Worm (Caenorhabditis elegans) whole organism, mixed stage, embryonic: ENCODE data around the gene C15H9.11.

ENCODE experiments used
- M03D4.4 ChIP-seq: sonication (generic microtip); optimal IDR thresholded peaks from 2 replicates; lab custom pipeline; 2017; ENCODE audit warnings: mild to moderate bottlenecking, missing genetic modification characterization, missing compliant biosample characterization
- bed-3 ChIP-seq: fragments of 200-800 bp; sonication (Bioruptor generic); optimal IDR thresholded peaks from 3 replicates; lab custom pipeline; 2018; ENCODE audit warnings: mild to moderate bottlenecking, missing genetic modification characterization, moderate library complexity, missing compliant biosample characterization
- blmp-1 ChIP-seq: fragments of 150-350 bp; optimal IDR thresholded peaks from 2 replicates; lab custom pipeline; 2014; ENCODE audit warnings: missing biosample characterization, missing genetic modification characterization
- ceh-43 ChIP-seq: fragments of 200-800 bp; sonication (Bioruptor generic); optimal IDR thresholded peaks from 2 replicates; lab custom pipeline; 2018; ENCODE audit warnings: mild to moderate bottlenecking, missing genetic modification characterization, moderate library complexity, missing compliant biosample characterization
- ceh-83 ChIP-seq: fragments of 200-800 bp; sonication (Bioruptor generic); optimal IDR thresholded peaks from 2 replicates; lab custom pipeline; 2018; ENCODE audit warnings: mild to moderate bottlenecking, missing genetic modification characterization, missing compliant biosample characterization
- ces-1 ChIP-seq: fragments of 150-350 bp; optimal IDR thresholded peaks from 2 replicates; lab custom pipeline; 2014; ENCODE audit warnings: missing biosample characterization, missing genetic modification reagents, missing genetic modification characterization
- cnd-1 ChIP-seq: fragments of 200-800 bp; sonication (Bioruptor generic); optimal IDR thresholded peaks from 2 replicates; lab custom pipeline; 2018; ENCODE audit warnings: mild to moderate bottlenecking, missing genetic modification characterization, missing compliant biosample characterization
- drap-1 ChIP-seq: fragments of 200-800 bp; sonication (Bioruptor generic); optimal IDR thresholded peaks from 3 replicates; lab custom pipeline; 2018; ENCODE audit warnings: mild to moderate bottlenecking, missing genetic modification characterization, missing compliant biosample characterization
- elt-1 ChIP-seq: sonication (generic microtip); optimal IDR thresholded peaks from 2 replicates; lab custom pipeline; 2017; ENCODE audit warnings: missing genetic modification characterization, mild to moderate bottlenecking, missing compliant biosample characterization, antibody characterized with exemption, moderate library complexity, borderline replicate concordance; ENCODE audit not compliant: insufficient read depth
- elt-3 ChIP-seq: fragments of 150-350 bp; optimal IDR thresholded peaks from 2 replicates; lab custom pipeline; 2014; ENCODE audit warnings: missing biosample characterization, missing genetic modification characterization
- flh-1 ChIP-seq: fragments of 200-800 bp; sonication (Bioruptor generic); optimal IDR thresholded peaks from 2 replicates; lab custom pipeline; 2018; ENCODE audit warnings: mild to moderate bottlenecking, missing genetic modification characterization, moderate library complexity, missing compliant biosample characterization
- ham-2 ChIP-seq: fragments of 200-800 bp; sonication (Bioruptor generic); optimal IDR thresholded peaks from 2 replicates; lab custom pipeline; 2018; ENCODE audit warnings: mild to moderate bottlenecking, missing genetic modification characterization, missing compliant biosample characterization
- hlh-1 ChIP-seq: fragments of 150-350 bp; optimal IDR thresholded peaks from 2 replicates; lab custom pipeline; 2014; ENCODE audit warnings: missing biosample characterization, missing genetic modification reagents, missing genetic modification characterization
- lin-13 ChIP-seq: fragments of 150-350 bp; optimal IDR thresholded peaks from 2 replicates; lab custom pipeline; 2014; ENCODE audit warnings: missing biosample characterization, missing genetic modification characterization
- lin-32 ChIP-seq: fragments of 200-800 bp; sonication (Bioruptor generic); optimal IDR thresholded peaks from 2 replicates; lab custom pipeline; 2018; ENCODE audit warnings: mild to moderate bottlenecking, missing genetic modification characterization, missing compliant biosample characterization
- lsy-2 ChIP-seq: fragments of 150-350 bp; optimal IDR thresholded peaks from 2 replicates; lab custom pipeline; 2014; ENCODE audit warnings: missing biosample characterization, missing genetic modification characterization
- mab-5 ChIP-seq: fragments of 150-350 bp; optimal IDR thresholded peaks from 2 replicates; lab custom pipeline; 2014; ENCODE audit warnings: missing biosample characterization, missing genetic modification characterization
- mep-1 ChIP-seq: fragments of 150-350 bp; optimal IDR thresholded peaks from 2 replicates; lab custom pipeline; 2017; ENCODE audit warnings: missing biosample characterization, missing genetic modification reagents, missing genetic modification characterization, inconsistent platforms
- mls-2 ChIP-seq: sonication (generic microtip); optimal IDR thresholded peaks from 2 replicates; lab custom pipeline; 2016; ENCODE audit warnings: mild to moderate bottlenecking, missing genetic modification characterization, moderate library complexity, missing compliant biosample characterization
- nhr-12 ChIP-seq: fragments of 150-350 bp; optimal IDR thresholded peaks from 2 replicates; lab custom pipeline; 2014; ENCODE audit warnings: missing biosample characterization, missing genetic modification characterization
- nhr-2 ChIP-seq: fragments of 150-350 bp; optimal IDR thresholded peaks from 2 replicates; lab custom pipeline; 2014; ENCODE audit warnings: missing biosample characterization, missing genetic modification characterization
- nhr-28 ChIP-seq: fragments of 150-350 bp; optimal IDR thresholded peaks from 2 replicates; lab custom pipeline; 2014; ENCODE audit warnings: missing biosample characterization, missing genetic modification characterization
- nhr-76 ChIP-seq: sonication (generic microtip); optimal IDR thresholded peaks from 2 replicates; lab custom pipeline; 2017; ENCODE audit warnings: missing biosample characterization, missing genetic modification characterization
- pha-4 ChIP-seq: fragments of 150-350 bp; optimal IDR thresholded peaks from 2 replicates; lab custom pipeline; 2018; ENCODE audit warnings: missing biosample characterization, missing genetic modification reagents, missing genetic modification characterization
- sem-2 ChIP-seq: fragments of 200-800 bp; sonication (Bioruptor generic); optimal IDR thresholded peaks from 2 replicates; lab custom pipeline; 2018; ENCODE audit warnings: mild to moderate bottlenecking, missing genetic modification characterization, missing compliant biosample characterization
- snpc-4 ChIP-seq: fragments of 150-350 bp; optimal IDR thresholded peaks from 2 replicates; lab custom pipeline; 2014; ENCODE audit warnings: missing biosample characterization, missing genetic modification characterization
- sptf-1 ChIP-seq: sonication (generic microtip); optimal IDR thresholded peaks from 2 replicates; lab custom pipeline; 2017; ENCODE audit warnings: mild to moderate bottlenecking, missing genetic modification characterization, moderate library complexity, missing compliant biosample characterization
- tbx-8 ChIP-seq: fragments of 200-800 bp; sonication (Bioruptor generic); optimal IDR thresholded peaks from 2 replicates; lab custom pipeline; 2018; ENCODE audit warnings: mild to moderate bottlenecking, missing genetic modification characterization, moderate library complexity, missing compliant biosample characterization
- unc-120 ChIP-seq: sonication (generic microtip); optimal IDR thresholded peaks from 2 replicates; lab custom pipeline; 2017; ENCODE audit warnings: missing genetic modification characterization, missing compliant biosample characterization; ENCODE audit not compliant: poor library complexity, severe bottlenecking
- unc-62 ChIP-seq: fragments of 150-350 bp; optimal IDR thresholded peaks from 2 replicates; lab custom pipeline; 2014; ENCODE audit warnings: missing biosample characterization, missing genetic modification reagents, missing genetic modification characterization
- zip-8 ChIP-seq: fragments of 150-350 bp; optimal IDR thresholded peaks from 2 replicates; lab custom pipeline; 2014; ENCODE audit warnings: missing biosample characterization, missing genetic modification characterization
- ztf-11 ChIP-seq: fragments of 150-350 bp; optimal IDR thresholded peaks from 2 replicates; lab custom pipeline; 2014; ENCODE audit warnings: missing biosample characterization, missing genetic modification characterization

Gene C15H9.11

ce11 chrX:6112817-6113216 is 9.6 kb upstream of the C15H9.11 start, which contains the start of gene prx-3:
TSS of gene prx-3 (minus strand) at chrX:6112917.
- TF ChIP-seq drap-1 (GFP tag; lab: Kevin White, UChicago), result no peak
- no peak for TF ChIP-seq ces-1 (GFP tag; lab: Kevin White, UChicago)
- no peak for TF ChIP-seq mls-2
- no peak for TF ChIP-seq sem-2 (GFP tag; lab: Kevin White, UChicago)
- no peak for TF ChIP-seq snpc-4 (tag; lab: Kevin White, UChicago)
- TF ChIP-seq elt-1 (tag; lab: Kevin White, UChicago), result no peak
- no peak for TF ChIP-seq nhr-12
- no peak for TF ChIP-seq tbx-8 (GFP tag; lab: Kevin White, UChicago)
- no peak for TF ChIP-seq mep-1 (tag; lab: Kevin White, UChicago)
- TF ChIP-seq unc-120 (tag; lab: Kevin White, UChicago), result no peak
- no peak for TF ChIP-seq mab-5 (tag; lab: Kevin White, UChicago)
- TF ChIP-seq ceh-83 (GFP tag; lab: Kevin White, UChicago), result no peak
- TF ChIP-seq nhr-76 (tag; lab: Kevin White, UChicago), result no peak
- TF ChIP-seq bed-3, result no peak
- TF ChIP-seq lsy-2 (tag; lab: Kevin White, UChicago), result no peak
- TF ChIP-seq lin-32, result no peak
- TF ChIP-seq pha-4 (tag; lab: Kevin White, UChicago), result no peak
- TF ChIP-seq blmp-1, result no peak
- no peak for TF ChIP-seq M03D4.4 (tag; lab: Kevin White, UChicago)

DNA sequence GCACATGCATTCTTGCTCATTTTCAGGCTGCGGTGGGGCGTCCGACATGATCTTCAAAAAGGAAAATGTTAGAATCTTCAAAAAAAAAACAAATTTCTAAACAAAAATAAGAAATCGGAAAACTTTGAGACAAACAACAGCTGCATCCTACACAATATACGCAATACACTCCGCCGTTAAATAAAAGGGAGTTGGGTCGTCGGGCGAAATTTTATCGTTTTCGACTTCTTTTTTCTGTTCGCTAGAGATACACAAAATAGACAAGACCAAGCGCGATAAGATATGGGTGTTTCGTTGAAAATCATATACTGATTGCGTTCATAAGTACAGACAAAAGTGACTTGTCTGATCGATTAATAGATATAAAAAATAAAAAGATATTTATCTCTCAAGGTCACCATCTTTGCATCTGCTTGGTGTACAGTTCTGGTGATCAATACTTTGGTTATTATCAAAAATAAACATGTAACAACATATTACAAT is 6.1 kb upstream of the C15H9.11 start, which contains the start of gene kynu-1:
kynu-1 (minus strand) TSS at position 51 of the 483 bp plus-strand sequence.
- TF ChIP-seq elt-1 (tag; lab: Kevin White, UChicago) (peak; percentile 95), unc-120 (tag; lab: Kevin White, UChicago) (no peak), cnd-1 (tag; lab: Kevin White, UChicago) (no peak)

- TF ChIP-seq unc-62 (GFP tag; lab: Kevin White, UChicago), result no peak
- no peak for TF ChIP-seq mab-5 (tag; lab: Kevin White, UChicago)
- no peak for TF ChIP-seq sem-2 (GFP tag; lab: Kevin White, UChicago)
- no peak for TF ChIP-seq lin-13
- no peak for TF ChIP-seq snpc-4 (tag; lab: Kevin White, UChicago)
- TF ChIP-seq flh-1 (GFP tag; lab: Kevin White, UChicago), result no peak
- no peak for TF ChIP-seq unc-120 (tag; lab: Kevin White, UChicago)
- no peak for TF ChIP-seq nhr-12
Observed at ce11 chrX:6107962-6108361, 4.8 kb upstream of the C15H9.11 start.

DNA sequence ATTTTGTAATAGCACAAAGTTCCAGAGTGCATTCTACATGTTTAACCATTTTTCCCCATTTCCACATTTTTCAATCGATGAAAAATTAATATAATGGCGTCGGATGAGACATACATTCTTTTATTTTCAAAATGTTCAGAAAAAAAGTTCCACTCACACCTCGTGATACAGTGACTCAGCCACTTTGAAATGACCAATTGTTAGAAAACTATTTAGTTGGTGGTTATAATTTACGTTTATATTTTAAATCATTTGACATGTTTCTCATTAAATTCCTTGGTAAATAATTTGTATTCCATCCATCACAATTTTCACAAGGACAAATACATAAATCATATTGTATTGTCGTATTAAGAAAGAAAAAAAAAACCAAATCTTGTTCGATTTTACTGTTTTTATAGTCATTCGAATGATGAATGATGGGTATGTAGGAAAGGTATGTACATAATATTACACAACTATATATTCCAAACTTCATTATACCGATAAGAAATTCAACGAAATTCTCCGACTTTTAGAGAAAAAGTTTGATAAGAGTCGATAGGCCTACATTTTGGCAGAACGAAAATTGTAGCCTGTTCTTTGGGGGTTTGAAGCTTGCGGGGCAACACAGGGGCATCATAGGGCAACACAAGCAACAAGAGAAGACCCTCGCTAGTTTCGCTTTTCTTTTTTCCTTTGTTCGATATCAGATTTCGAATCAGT is 2.6 kb downstream of the C15H9.11 start:
- no peak for TF ChIP-seq bed-3

DNA sequence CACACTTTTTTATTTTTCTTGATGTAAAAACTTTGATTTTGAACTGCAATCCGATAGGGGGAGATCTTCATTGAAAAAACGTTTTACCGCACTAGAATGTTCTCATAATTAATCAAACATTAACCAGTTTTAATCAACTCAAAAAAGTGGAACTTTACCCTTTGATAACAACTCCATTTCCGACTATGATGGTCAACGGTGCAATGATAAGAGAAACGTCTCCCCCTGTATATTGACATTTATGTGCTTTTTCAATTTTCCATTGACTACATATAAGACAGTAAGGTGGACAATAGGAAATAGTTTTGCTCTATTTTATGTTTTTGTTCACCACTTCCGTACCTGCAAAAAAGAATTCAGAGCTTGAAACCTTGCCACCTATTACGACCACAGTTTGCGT is 4.8 kb downstream of the C15H9.11 start:
- peak; percentile 60 for TF ChIP-seq nhr-2 (tag; lab: Kevin White, UChicago)
- no peak for TF ChIP-seq snpc-4 (tag; lab: Kevin White, UChicago)
- no peak for TF ChIP-seq sem-2 (GFP tag; lab: Kevin White, UChicago)
- no peak for TF ChIP-seq unc-120 (tag; lab: Kevin White, UChicago)
- TF ChIP-seq ham-2 (GFP tag; lab: Kevin White, UChicago), result no peak

DNA sequence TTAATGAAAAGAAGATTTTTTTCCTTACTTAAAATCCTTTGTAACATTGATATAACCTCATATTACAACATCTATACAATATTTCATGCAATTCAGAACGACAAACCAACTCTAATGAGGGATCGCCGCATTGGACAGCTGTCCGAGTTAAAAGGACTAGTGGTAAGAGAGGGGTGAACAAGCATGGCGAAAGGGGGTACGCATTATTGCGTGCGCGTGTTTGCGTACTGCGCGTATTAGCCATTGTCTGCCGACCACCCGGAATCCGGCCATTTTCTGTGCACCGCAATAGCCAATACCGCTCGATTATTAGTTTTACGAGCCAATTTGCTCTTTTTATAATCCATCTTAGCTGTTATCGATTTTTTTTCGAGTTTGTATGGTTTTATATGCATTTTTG is 5.6 kb downstream of the C15H9.11 start, which contains the start of gene C15H9.4:
C15H9.4 (plus strand) TSS at position 93 of the 400 bp plus-strand sequence.
- no peak for TF ChIP-seq bed-3
- TF ChIP-seq mab-5 (tag; lab: Kevin White, UChicago), result no peak
- peak; percentile 62 for TF ChIP-seq pha-4 (tag; lab: Kevin White, UChicago)
- no peak for TF ChIP-seq nhr-12
- peak; percentile 36 for TF ChIP-seq ceh-83 (GFP tag; lab: Kevin White, UChicago)
- TF ChIP-seq zip-8 (tag; lab: Kevin White, UChicago), result no peak
- peak; percentile 12 for TF ChIP-seq lsy-2 (tag; lab: Kevin White, UChicago)
- TF ChIP-seq snpc-4 (tag; lab: Kevin White, UChicago), result no peak
- TF ChIP-seq blmp-1, result no peak
- peak; percentile 71 for TF ChIP-seq ces-1 (GFP tag; lab: Kevin White, UChicago)
- no peak for TF ChIP-seq nhr-76 (tag; lab: Kevin White, UChicago)
- no peak for TF ChIP-seq unc-62 (GFP tag; lab: Kevin White, UChicago)
- TF ChIP-seq M03D4.4 (tag; lab: Kevin White, UChicago), result peak; percentile 66
- no peak for TF ChIP-seq elt-3 (tag; lab: Kevin White, UChicago)
- TF ChIP-seq cnd-1 (tag; lab: Kevin White, UChicago), result peak; percentile 84
- peak; percentile 26 for TF ChIP-seq sem-2 (GFP tag; lab: Kevin White, UChicago)
- TF ChIP-seq drap-1 (GFP tag; lab: Kevin White, UChicago), result peak; percentile 45
- peak; percentile 72 for TF ChIP-seq sptf-1 (tag; lab: Kevin White, UChicago)
- TF ChIP-seq elt-1 (tag; lab: Kevin White, UChicago), result peak; percentile 3
- TF ChIP-seq ham-2 (GFP tag; lab: Kevin White, UChicago), result peak; percentile 88
- no peak for TF ChIP-seq lin-32
- TF ChIP-seq nhr-2 (tag; lab: Kevin White, UChicago), result no peak
- TF ChIP-seq lin-13, result peak; percentile 57
- TF ChIP-seq nhr-28 (tag; lab: Kevin White, UChicago), result no peak
- peak; percentile 59 for TF ChIP-seq unc-120 (tag; lab: Kevin White, UChicago)
- peak; percentile 73 for TF ChIP-seq hlh-1 (tag; lab: Kevin White, UChicago)
- TF ChIP-seq tbx-8 (GFP tag; lab: Kevin White, UChicago), result no peak
- TF ChIP-seq ztf-11, result no peak
- TF ChIP-seq ceh-43 (GFP tag; lab: Kevin White, UChicago), result peak; percentile 49
- TF ChIP-seq mep-1 (tag; lab: Kevin White, UChicago), result peak; percentile 16
